Worm (Caenorhabditis elegans) whole organism, young adult: ENCODE results near the gene nspa-2.

Experiments used
- F23B12.7 ChIP-seq: sonication (generic microtip); optimal IDR thresholded peaks from 2 replicates; lab custom pipeline; 2017; ENCODE audit warnings: missing genetic modification characterization, mild to moderate bottlenecking, missing compliant biosample characterization, antibody characterized with exemption, moderate library complexity; ENCODE audit not compliant: insufficient read depth
- F39B2.1 ChIP-seq: fragments of 200-800 bp; sonication (Bioruptor generic); IDR thresholded peaks from 2 replicates; pipeline ENCODE4 v1.3.6; 2022; ENCODE audit warnings: missing genetic modification reagents, missing genetic modification characterization, missing compliant biosample characterization
- ama-1 ChIP-seq, 3 experiments: fragments of 150-350 bp in 1 of 3; sonication (generic microtip) in 2 of 3; optimal IDR thresholded peaks; 2 replicates each; lab custom pipeline; 2014 to 2018; ENCODE audit warnings: missing biosample characterization in 2 of 3, missing genetic modification characterization in 2 of 3, missing genetic modification reagents in 2 of 3
- ceh-100 ChIP-seq: fragments of 200-800 bp; sonication (Bioruptor generic); IDR thresholded peaks from 2 replicates; pipeline ENCODE4 v1.3.6; 2022; ENCODE audit warnings: missing genetic modification reagents, missing genetic modification characterization, missing compliant biosample characterization
- dpl-1 ChIP-seq: fragments of 150-350 bp; optimal IDR thresholded peaks from 2 replicates; lab custom pipeline; 2014; ENCODE audit warnings: missing biosample characterization, missing genetic modification reagents, missing genetic modification characterization
- egrh-3 ChIP-seq: fragments of 200-800 bp; sonication (Bioruptor generic); IDR thresholded peaks from 2 replicates; pipeline ENCODE4 v1.3.6; 2022; ENCODE audit warnings: missing genetic modification reagents, missing genetic modification characterization, missing compliant biosample characterization
- gei-17 ChIP-seq: fragments of 200-800 bp; sonication (Bioruptor generic); optimal IDR thresholded peaks from 2 replicates; lab custom pipeline; 2018; ENCODE audit warnings: mild to moderate bottlenecking, missing genetic modification characterization, missing compliant biosample characterization
- hlh-26 ChIP-seq: fragments of 200-800 bp; sonication (Bioruptor generic); conservative IDR thresholded peaks from 2 replicates; pipeline ENCODE4 v1.3.6; 2022; ENCODE audit warnings: missing genetic modification reagents, missing genetic modification characterization, missing compliant biosample characterization
- lin-26 ChIP-seq: fragments of 200-800 bp; sonication (Bioruptor generic); IDR thresholded peaks from 2 replicates; pipeline ENCODE4 v1.3.6; 2022; ENCODE audit warnings: missing genetic modification reagents, missing genetic modification characterization, missing compliant biosample characterization
- lin-40 ChIP-seq: sonication (generic microtip); optimal IDR thresholded peaks from 2 replicates; lab custom pipeline; 2016; ENCODE audit warnings: missing genetic modification characterization, mild to moderate bottlenecking, missing compliant biosample characterization, missing genotype, missing genetic modification reagents
- nfya-2 ChIP-seq: fragments of 200-800 bp; sonication (Bioruptor generic); IDR thresholded peaks from 2 replicates; pipeline ENCODE4 v1.3.6; 2022; ENCODE audit warnings: missing genetic modification reagents, missing genetic modification characterization, missing compliant biosample characterization
- nhr-120 ChIP-seq: fragments of 200-800 bp; sonication (Bioruptor generic); IDR thresholded peaks from 2 replicates; pipeline ENCODE4 v1.3.6; 2022; ENCODE audit warnings: missing genetic modification characterization, missing compliant biosample characterization
- repo-1 ChIP-seq: sonication (generic microtip); optimal IDR thresholded peaks from 2 replicates; lab custom pipeline; 2017; ENCODE audit warnings: mild to moderate bottlenecking, missing genetic modification characterization, missing compliant biosample characterization

ce11 chrV:14928248-14928647 lies 37.4 kb downstream of the nspa-2 start, which contains the start of gene srg-55:
- TF ChIP-seq F23B12.7 (no peak), F39B2.1 (no peak), dpl-1 (GFP tag; lab: Kevin White, UChicago) (no peak), repo-1 (no peak), gei-17 (GFP tag; lab: Kevin White, UChicago) (no peak), ceh-100 (GFP tag; lab: Robert Waterston, UW) (no peak), lin-26 (no peak), nhr-120 (GFP tag; lab: Robert Waterston, UW) (no peak), ama-1 (optimal IDR thresholded peaks at IDR 0.05; lab: Kevin White, UChicago) (no peak), ama-1 (GFP tag; optimal IDR thresholded peaks at IDR 0.05; lab: Kevin White, UChicago) (no peak), egrh-3 (GFP tag; lab: Robert Waterston, UW) (no peak), hlh-26 (no peak), nfya-2 (GFP tag; lab: Robert Waterston, UW) (no peak), lin-40 (tag; lab: Kevin White, UChicago) (no peak)
